Fruit fly (Drosophila melanogaster) whole organism, prepupa: ENCODE results near the gene CG31560.

Source experiments
- CG16779 ChIP-seq: fragments of 200-800 bp; sonication (Bioruptor generic); optimal IDR thresholded peaks from 3 replicates; lab custom pipeline; 2017; ENCODE audit warnings: missing biosample characterization, mild to moderate bottlenecking, missing genetic modification characterization
- CG3919 ChIP-seq: fragments of 200-800 bp; sonication (Bioruptor generic); optimal IDR thresholded peaks from 3 replicates; lab custom pipeline; 2016; ENCODE audit warnings: missing biosample characterization, missing genetic modification characterization
- CG6854 ChIP-seq: fragments of 200-800 bp; sonication (Bioruptor generic); optimal IDR thresholded peaks from 2 replicates; lab custom pipeline; 2017; ENCODE audit warnings: missing biosample characterization, mild to moderate bottlenecking, missing genetic modification characterization
- CG8119 ChIP-seq: fragments of 200-800 bp; sonication (Bioruptor generic); IDR thresholded peaks from 3 replicates; pipeline ENCODE4 v1.3.6; 2022; ENCODE audit warnings: missing biosample characterization, missing genetic modification characterization
- Hr4 ChIP-seq: fragments of 200-800 bp; sonication (Bioruptor generic); optimal IDR thresholded peaks from 3 replicates; lab custom pipeline; 2016; ENCODE audit warnings: missing biosample characterization, missing genetic modification characterization
- Met ChIP-seq: fragments of 200-800 bp; sonication (Bioruptor generic); optimal IDR thresholded peaks from 3 replicates; lab custom pipeline; 2016; ENCODE audit warnings: missing biosample characterization, missing genetic modification characterization
- OdsH ChIP-seq: fragments of 200-800 bp; sonication (Bioruptor generic); optimal IDR thresholded peaks from 3 replicates; lab custom pipeline; 2016; ENCODE audit warnings: missing biosample characterization, missing genetic modification characterization
- Sox14 ChIP-seq: fragments of 200-800 bp; sonication (Bioruptor generic); optimal IDR thresholded peaks from 3 replicates; lab custom pipeline; 2016; ENCODE audit warnings: missing biosample characterization, missing genetic modification characterization
- cyc ChIP-seq: fragments of 200-800 bp; sonication (Bioruptor generic); optimal IDR thresholded peaks from 3 replicates; lab custom pipeline; 2016; ENCODE audit warnings: missing biosample characterization, missing genetic modification characterization
- eg ChIP-seq: fragments of 200-800 bp; sonication (Bioruptor generic); IDR thresholded peaks from 3 replicates; pipeline ENCODE4 v1.3.6; 2022; ENCODE audit warnings: missing biosample characterization, missing genetic modification characterization
- lz ChIP-seq: fragments of 200-800 bp; sonication (Bioruptor generic); optimal IDR thresholded peaks from 3 replicates; lab custom pipeline; 2016; ENCODE audit warnings: missing biosample characterization, missing genetic modification characterization

DNA sequence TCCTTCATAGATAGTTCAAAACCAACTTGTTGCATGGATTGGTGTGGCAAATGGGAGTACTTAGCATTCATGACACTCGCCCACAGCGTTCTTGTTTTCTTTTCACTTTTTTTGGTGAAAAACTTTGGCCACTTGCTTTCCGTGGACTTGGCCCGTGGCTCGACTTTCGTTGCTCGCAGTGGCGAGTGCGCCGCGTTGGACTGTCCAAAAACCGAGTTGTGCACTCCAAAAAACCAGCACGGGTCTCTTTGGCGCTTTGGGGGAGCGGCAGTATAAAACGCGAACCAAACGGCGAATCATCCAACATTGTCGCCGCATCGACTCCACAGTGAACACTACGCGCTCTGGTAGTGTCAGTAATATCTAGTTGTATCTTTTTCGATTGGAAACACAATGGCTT is 30.0 kb downstream of the CG31560 start, which contains the start of gene Osi20:
- TF ChIP-seq CG6854 (GFP tag; lab: Kevin White, UChicago) (no peak), lz (GFP tag; lab: Kevin White, UChicago) (no peak), cyc (GFP tag; lab: Kevin White, UChicago) (no peak), CG16779 (tag; lab: Kevin White, UChicago) (no peak), CG3919 (GFP tag; lab: Kevin White, UChicago) (no peak), eg (GFP tag; lab: Robert Waterston, UW) (no peak), CG8119 (GFP tag; lab: Robert Waterston, UW) (no peak), Hr4 (GFP tag; lab: Kevin White, UChicago) (no peak), OdsH (GFP tag; lab: Kevin White, UChicago) (no peak), Met (GFP tag; lab: Kevin White, UChicago) (no peak), Sox14 (GFP tag; lab: Kevin White, UChicago) (no peak)
